Worm (Caenorhabditis elegans): ENCODE data around the gene zip-1.

Gene zip-1

DNA sequence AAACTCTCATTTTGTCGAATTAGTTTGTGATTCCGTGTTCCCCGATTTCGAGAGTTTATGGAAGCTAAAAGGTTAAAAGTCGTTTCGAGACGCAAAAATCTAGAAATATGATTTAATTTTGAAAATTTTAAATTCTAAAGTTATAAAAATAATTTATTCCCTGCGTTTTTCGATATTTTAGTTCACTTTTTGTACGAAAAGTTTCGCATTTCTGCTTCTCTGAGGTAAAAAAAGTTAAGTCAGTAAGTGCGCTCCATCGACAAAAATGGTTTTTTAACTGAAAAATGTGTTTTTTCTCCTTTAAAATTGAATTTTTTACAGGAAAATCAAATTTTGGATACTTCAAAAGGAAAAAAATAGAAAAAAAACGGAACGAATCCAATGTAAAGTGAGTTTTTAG is at the start of gene zip-1:
Gene zip-1 (plus strand): TSS at position 301 of the 400 bp plus-strand sequence.
- TF ChIP-seq tab-1 (GFP tag; IDR thresholded peaks at IDR 0.05) (no peak), klf-2 (GFP tag; conservative IDR thresholded peaks at IDR 0.05) (no peak), flt-1 (GFP tag; IDR thresholded peaks at IDR 0.05) (no peak), ref-1 (GFP tag; conservative IDR thresholded peaks at IDR 0.05) (no peak), ztf-23 (GFP tag; IDR thresholded peaks at IDR 0.05) (no peak)

ce11 chrIII:12284157-12284556 is 49.4 kb upstream of the zip-1 start:
- TF ChIP-seq ref-1 (GFP tag; conservative IDR thresholded peaks at IDR 0.05) (no peak), med-1 (GFP tag; optimal IDR thresholded peaks at IDR 0.05; ENCODE audit: insufficient read depth) (no peak), klf-2 (GFP tag; conservative IDR thresholded peaks at IDR 0.05) (no peak), T22C8.4 (GFP tag; IDR thresholded peaks at IDR 0.05) (no peak), ztf-29 (GFP tag; IDR thresholded peaks at IDR 0.05) (no peak), cog-1 (tag; optimal IDR thresholded peaks at IDR 0.05) (no peak), tab-1 (GFP tag; IDR thresholded peaks at IDR 0.05) (no peak), ztf-23 (GFP tag; IDR thresholded peaks at IDR 0.05) (no peak), flt-1 (GFP tag; IDR thresholded peaks at IDR 0.05) (no peak)

ce11 chrIII:12292465-12292864 is 41.1 kb upstream of the zip-1 start:
- no peak for TF ChIP-seq ztf-29 (GFP tag; IDR thresholded peaks at IDR 0.05)
- TF ChIP-seq klf-2 (GFP tag; conservative IDR thresholded peaks at IDR 0.05): no peak
- TF ChIP-seq med-1 (GFP tag; optimal IDR thresholded peaks at IDR 0.05; ENCODE audit: insufficient read depth): no peak
- TF ChIP-seq flt-1 (GFP tag; IDR thresholded peaks at IDR 0.05): no peak

ce11 chrIII:12297303-12297702 is 36.2 kb upstream of the zip-1 start:
- TF ChIP-seq cog-1 (tag; optimal IDR thresholded peaks at IDR 0.05): no peak
- TF ChIP-seq ref-1 (GFP tag; conservative IDR thresholded peaks at IDR 0.05): no peak

DNA sequence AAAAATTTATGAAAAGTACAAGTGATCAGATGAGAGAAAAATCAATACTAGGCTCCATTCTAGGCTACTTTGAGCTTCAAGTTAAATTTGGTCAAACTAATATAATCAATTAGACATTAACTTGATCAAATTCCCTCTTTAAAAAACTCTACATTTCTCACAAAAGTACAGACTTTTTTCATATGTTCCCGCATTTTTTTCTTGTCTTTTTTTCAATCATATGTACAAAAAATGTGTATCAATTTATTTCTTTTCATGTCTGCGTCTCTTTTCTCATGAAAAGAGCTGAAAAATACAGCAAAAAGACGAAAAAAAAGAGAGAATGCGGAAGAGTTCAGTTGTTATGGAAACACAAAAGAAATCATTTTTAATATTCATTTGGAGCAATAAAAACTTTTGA is 34.3 kb upstream of the zip-1 start:
- TF ChIP-seq tab-1 (GFP tag; IDR thresholded peaks at IDR 0.05) (no peak), flt-1 (GFP tag; IDR thresholded peaks at IDR 0.05) (no peak), med-1 (GFP tag; optimal IDR thresholded peaks at IDR 0.05; ENCODE audit: insufficient read depth) (no peak), klf-2 (GFP tag; conservative IDR thresholded peaks at IDR 0.05) (no peak)

DNA sequence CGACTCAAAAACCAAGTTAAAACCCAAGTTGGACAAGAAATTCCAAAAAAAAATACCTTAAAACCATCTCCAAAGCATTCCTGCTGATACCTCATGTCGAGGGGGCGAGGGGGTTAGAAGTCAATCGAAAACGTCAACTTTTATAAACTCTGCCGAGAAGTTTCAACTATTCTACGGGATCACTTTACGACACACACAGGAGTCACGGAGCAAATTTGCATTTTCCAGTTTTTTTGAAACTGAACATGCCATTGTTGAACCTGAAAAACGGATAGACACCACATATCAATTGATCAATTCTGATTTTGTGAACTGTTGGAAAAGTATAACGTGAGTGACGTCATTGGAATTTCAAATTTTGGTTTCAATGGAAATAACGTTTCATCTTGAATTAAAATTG is 30.5 kb upstream of the zip-1 start, which contains the start of gene mrp-8:
Gene mrp-8 (minus strand): TSS at position 101 of the 400 bp plus-strand sequence.
- TF ChIP-seq med-1 (GFP tag; optimal IDR thresholded peaks at IDR 0.05; ENCODE audit: insufficient read depth) (no peak), ztf-29 (GFP tag; IDR thresholded peaks at IDR 0.05) (no peak), T22C8.4 (GFP tag; IDR thresholded peaks at IDR 0.05) (no peak), tab-1 (GFP tag; IDR thresholded peaks at IDR 0.05) (no peak), ztf-23 (GFP tag; IDR thresholded peaks at IDR 0.05) (no peak), ref-1 (GFP tag; conservative IDR thresholded peaks at IDR 0.05) (no peak), cog-1 (tag; optimal IDR thresholded peaks at IDR 0.05) (no peak), klf-2 (GFP tag; conservative IDR thresholded peaks at IDR 0.05) (no peak), flt-1 (GFP tag; IDR thresholded peaks at IDR 0.05) (no peak)

DNA sequence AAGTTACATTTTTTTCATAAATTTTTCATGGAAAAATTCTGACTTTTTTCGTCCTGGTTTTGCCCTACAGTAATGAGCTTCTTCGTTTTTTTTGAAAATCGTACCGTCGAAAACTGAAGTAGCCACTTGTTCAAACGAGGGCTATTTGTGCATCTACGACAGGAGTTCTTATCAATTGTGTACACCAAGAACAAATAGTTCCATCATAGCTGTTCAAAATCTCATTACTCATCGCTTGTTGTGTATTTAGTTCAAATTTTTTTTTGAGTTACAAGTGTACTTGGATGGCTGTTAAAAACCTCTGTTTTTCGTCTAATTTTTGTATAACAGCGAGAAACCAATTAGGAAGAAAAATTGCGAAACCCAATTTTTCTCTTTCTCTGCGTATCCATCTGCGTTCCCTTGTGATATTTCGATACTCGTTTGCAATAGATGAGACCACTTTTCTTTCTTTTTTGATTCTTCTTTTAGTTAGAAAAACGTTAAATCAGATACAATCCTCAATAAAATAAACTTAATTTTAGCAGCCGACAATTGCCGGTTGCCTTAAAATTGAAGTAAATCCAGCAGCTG is 28.7 kb upstream of the zip-1 start:
- no peak for TF ChIP-seq med-1 (GFP tag; optimal IDR thresholded peaks at IDR 0.05; ENCODE audit: insufficient read depth)
- no peak for TF ChIP-seq klf-2 (GFP tag; conservative IDR thresholded peaks at IDR 0.05)
- TF ChIP-seq cog-1 (tag; optimal IDR thresholded peaks at IDR 0.05): no peak
- no peak for TF ChIP-seq ztf-23 (GFP tag; IDR thresholded peaks at IDR 0.05)
- no peak for TF ChIP-seq ref-1 (GFP tag; conservative IDR thresholded peaks at IDR 0.05)
- no peak for TF ChIP-seq tab-1 (GFP tag; IDR thresholded peaks at IDR 0.05)
- TF ChIP-seq T22C8.4 (GFP tag; IDR thresholded peaks at IDR 0.05): no peak
- no peak for TF ChIP-seq flt-1 (GFP tag; IDR thresholded peaks at IDR 0.05)
- no peak for TF ChIP-seq ztf-29 (GFP tag; IDR thresholded peaks at IDR 0.05)

DNA sequence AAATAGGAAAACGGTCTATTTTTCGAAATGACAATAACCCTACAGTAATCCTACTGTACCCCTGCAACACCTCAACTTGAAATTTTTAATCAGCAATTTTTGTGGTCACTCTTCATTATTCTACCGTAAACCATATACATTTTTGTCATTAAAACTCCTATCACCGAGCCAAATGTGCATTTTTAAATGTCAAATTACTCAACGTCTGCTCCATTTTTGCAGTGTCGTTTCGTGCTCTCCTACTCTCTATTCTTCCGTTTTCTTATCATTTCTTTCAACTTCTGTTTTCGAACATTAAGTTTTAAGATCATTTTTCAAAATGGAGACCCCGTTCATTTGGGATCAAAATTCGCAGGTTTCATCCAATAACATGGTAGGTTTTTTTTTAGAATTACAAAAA is 26.1 kb upstream of the zip-1 start, which contains the start of gene pqn-92:
Gene pqn-92 (plus strand): TSS at position 307 of the 400 bp plus-strand sequence.
- TF ChIP-seq cog-1 (tag; optimal IDR thresholded peaks at IDR 0.05): no peak
- TF ChIP-seq ztf-29 (GFP tag; IDR thresholded peaks at IDR 0.05): no peak
- TF ChIP-seq klf-2 (GFP tag; conservative IDR thresholded peaks at IDR 0.05): no peak
- no peak for TF ChIP-seq med-1 (GFP tag; optimal IDR thresholded peaks at IDR 0.05; ENCODE audit: insufficient read depth)
- no peak for TF ChIP-seq tab-1 (GFP tag; IDR thresholded peaks at IDR 0.05)
- TF ChIP-seq T22C8.4 (GFP tag; IDR thresholded peaks at IDR 0.05): no peak
- TF ChIP-seq ztf-23 (GFP tag; IDR thresholded peaks at IDR 0.05): no peak
- TF ChIP-seq flt-1 (GFP tag; IDR thresholded peaks at IDR 0.05): no peak
- no peak for TF ChIP-seq ref-1 (GFP tag; conservative IDR thresholded peaks at IDR 0.05)

- TF ChIP-seq med-1 (GFP tag; optimal IDR thresholded peaks at IDR 0.05; ENCODE audit: insufficient read depth) (no peak), klf-2 (GFP tag; conservative IDR thresholded peaks at IDR 0.05) (no peak)
Measured at ce11 chrIII:12312886-12313285, 20.7 kb upstream of the zip-1 start, which contains the start of gene Y75B8A.39. Gene Y75B8A.39, plus strand, starts transcription at chrIII:12313186.

DNA sequence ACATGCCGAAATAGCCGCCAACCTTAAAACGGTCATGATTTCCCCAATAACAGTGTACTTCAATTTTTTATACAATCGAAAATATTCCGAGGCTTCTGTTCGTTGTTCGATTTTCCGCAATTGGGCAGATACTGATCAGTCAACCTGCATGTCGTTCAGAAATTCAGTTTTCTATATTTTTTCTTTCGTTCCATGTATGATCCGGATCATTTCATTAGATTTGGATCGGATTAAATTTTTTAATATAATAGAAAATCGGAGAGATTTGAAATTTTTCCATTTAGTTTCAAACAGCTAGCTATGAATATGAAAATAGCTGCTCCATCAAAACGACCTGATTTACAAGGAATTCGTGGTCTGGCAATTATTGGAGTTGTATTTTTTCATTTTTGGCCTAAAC is 18.4 kb upstream of the zip-1 start, which contains the start of gene Y75B8A.37:
Gene Y75B8A.37 (plus strand): TSS at position 301 of the 400 bp plus-strand sequence.
- no peak for TF ChIP-seq tab-1 (GFP tag; IDR thresholded peaks at IDR 0.05)

DNA sequence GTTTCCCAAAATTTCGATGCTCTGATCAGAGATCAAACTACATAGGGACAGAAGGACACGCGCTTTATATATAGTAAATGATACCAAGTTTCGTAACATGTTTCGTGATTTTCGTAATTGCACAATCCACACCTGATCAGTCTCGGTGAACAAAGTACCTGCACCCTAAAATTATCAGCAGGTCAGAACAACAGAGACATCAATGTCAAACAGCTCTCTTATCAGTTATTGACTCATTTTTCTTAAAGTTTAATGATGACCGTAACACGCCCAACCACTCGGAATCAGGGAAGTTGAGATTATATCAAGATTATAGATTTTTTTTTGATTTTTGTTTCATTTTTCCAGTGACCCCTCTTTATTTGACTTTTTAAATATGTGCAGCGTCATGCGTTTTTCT is 16.1 kb upstream of the zip-1 start:
- TF ChIP-seq ztf-29 (GFP tag; IDR thresholded peaks at IDR 0.05) (no peak), tab-1 (GFP tag; IDR thresholded peaks at IDR 0.05) (no peak), cog-1 (tag; optimal IDR thresholded peaks at IDR 0.05) (no peak), T22C8.4 (GFP tag; IDR thresholded peaks at IDR 0.05) (no peak), klf-2 (GFP tag; conservative IDR thresholded peaks at IDR 0.05) (no peak), med-1 (GFP tag; optimal IDR thresholded peaks at IDR 0.05; ENCODE audit: insufficient read depth) (no peak), ref-1 (GFP tag; conservative IDR thresholded peaks at IDR 0.05) (no peak), flt-1 (GFP tag; IDR thresholded peaks at IDR 0.05) (no peak), ztf-23 (GFP tag; IDR thresholded peaks at IDR 0.05) (no peak)

Data from whole organism, midembryonic.